Fruit fly (Drosophila melanogaster) ovary, adult (tissue): Measurements from ENCODE around the gene CG14626.

Source experiments
- CG17801 ChIP-seq: fragments of 200-800 bp; optimal IDR thresholded peaks from 2 replicates; lab custom pipeline; 2019; ENCODE audit warnings: missing biosample characterization, mild to moderate bottlenecking, missing genetic modification characterization, moderate library complexity; ENCODE audit not compliant: partially characterized antibody

The CG14626 gene

dm6 chrX:1191008-1191407 lies 6.4 kb downstream of the CG14626 start, which contains the start of gene CG11380:
TSS of gene CG11380 (plus strand) at chrX:1191308.
- TF ChIP-seq CG17801 (GFP tag; lab: Kevin White, UChicago) = no peak

- no peak for TF ChIP-seq CG17801 (GFP tag; lab: Kevin White, UChicago)
These were observed 13.3 kb downstream of the CG14626 start for dm6 chrX:1197862-1198261.

- no peak for TF ChIP-seq CG17801 (GFP tag; lab: Kevin White, UChicago)
These were observed 14.7 kb downstream of the CG14626 start, which contains the start of gene CG14625 for dm6 chrX:1199246-1199645. TSS of gene CG14625 (plus strand) at chrX:1199546.

dm6 chrX:1203477-1203876 lies 18.9 kb downstream of the CG14626 start, which contains the start of gene CG11381:
TSS of gene CG11381 (plus strand) at chrX:1203777.
- no peak for TF ChIP-seq CG17801 (GFP tag; lab: Kevin White, UChicago)

dm6 chrX:1206437-1206836 lies 21.9 kb downstream of the CG14626 start, which contains the start of gene CG14624:
TSS of gene CG14624 (plus strand) at chrX:1206737.
- no peak for TF ChIP-seq CG17801 (GFP tag; lab: Kevin White, UChicago)

dm6 chrX:1209251-1210020 lies 24.9 kb downstream of the CG14626 start, which contains the start of gene CG11382:
TSS of gene CG11382 (plus strand) at chrX:1209970.
- TF ChIP-seq CG17801 (GFP tag; lab: Kevin White, UChicago) = no peak

dm6 chrX:1215000-1215399 lies 30.4 kb downstream of the CG14626 start, which contains the start of gene CG11398:
TSS of gene CG11398 (minus strand) at chrX:1215156.
- TF ChIP-seq CG17801 (GFP tag; lab: Kevin White, UChicago) = no peak

- peak; percentile 21 for TF ChIP-seq CG17801 (GFP tag; lab: Kevin White, UChicago)
These were observed 32.1 kb downstream of the CG14626 start for dm6 chrX:1216681-1217080.

dm6 chrX:1225859-1226258 lies 41.3 kb downstream of the CG14626 start:
- no peak for TF ChIP-seq CG17801 (GFP tag; lab: Kevin White, UChicago)

dm6 chrX:1229098-1229497 lies 44.5 kb downstream of the CG14626 start:
- TF ChIP-seq CG17801 (GFP tag; lab: Kevin White, UChicago) = no peak

- TF ChIP-seq CG17801 (GFP tag; lab: Kevin White, UChicago) = no peak
These were observed 45.0 kb downstream of the CG14626 start for dm6 chrX:1229567-1229966.

- TF ChIP-seq CG17801 (GFP tag; lab: Kevin White, UChicago) = no peak
These were observed 47.1 kb downstream of the CG14626 start for dm6 chrX:1231707-1232106.

dm6 chrX:1232533-1233212 lies 48.1 kb downstream of the CG14626 start:
- TF ChIP-seq CG17801 (GFP tag; lab: Kevin White, UChicago) = no peak

- no peak for TF ChIP-seq CG17801 (GFP tag; lab: Kevin White, UChicago)
These were observed 49.4 kb downstream of the CG14626 start for dm6 chrX:1233989-1234388.

dm6 chrX:1234817-1235617 lies 50.4 kb downstream of the CG14626 start:
- TF ChIP-seq CG17801 (GFP tag; lab: Kevin White, UChicago) = peak; percentile 95
